Fruit fly (Drosophila melanogaster) whole organism, embryonic: ENCODE measurements around the gene PolQ.

ENCODE experiments used
- BEAF-32 ChIP-seq: fragments of 200-800 bp; sonication (Bioruptor generic); optimal IDR thresholded peaks from 3 replicates; lab custom pipeline; 2017; ENCODE audit warnings: missing biosample characterization, missing genetic modification characterization, mild to moderate bottlenecking, moderate library complexity, missing genetic modification reagents
- CG10431 ChIP-seq: fragments of 200-800 bp; sonication (Bioruptor generic); optimal IDR thresholded peaks from 3 replicates; lab custom pipeline; 2018; ENCODE audit warnings: missing biosample characterization, mild to moderate bottlenecking, missing genetic modification characterization
- CG10462 ChIP-seq: fragments of 200-800 bp; sonication (Bioruptor generic); optimal IDR thresholded peaks from 2 replicates; lab custom pipeline; 2016; ENCODE audit warnings: missing biosample characterization, missing genetic modification characterization
- CG13775 ChIP-seq: fragments of 200-800 bp; sonication (Bioruptor generic); optimal IDR thresholded peaks from 3 replicates; lab custom pipeline; 2017; ENCODE audit warnings: missing biosample characterization, mild to moderate bottlenecking, missing genetic modification characterization
- CG14860 ChIP-seq: fragments of 200-800 bp; sonication (Bioruptor generic); IDR thresholded peaks from 3 replicates; pipeline ENCODE4 v1.3.6; 2022; ENCODE audit warnings: missing biosample characterization, missing genetic modification characterization; ENCODE audit not compliant: partially characterized antibody
- CG16813 ChIP-seq: fragments of 200-800 bp; sonication (Bioruptor generic); IDR thresholded peaks from 3 replicates; pipeline ENCODE4 v1.3.6; 2022; ENCODE audit warnings: missing biosample characterization, missing genetic modification characterization; ENCODE audit not compliant: partially characterized antibody
- CG17359 ChIP-seq: fragments of 200-800 bp; sonication (Bioruptor generic); optimal IDR thresholded peaks from 3 replicates; lab custom pipeline; 2018; ENCODE audit warnings: missing biosample characterization, mild to moderate bottlenecking, missing genetic modification characterization, moderate library complexity
- CG34224 ChIP-seq: fragments of 200-800 bp; sonication (Bioruptor generic); IDR thresholded peaks from 3 replicates; pipeline ENCODE4 v1.3.6; 2022; ENCODE audit warnings: missing biosample characterization, missing genetic modification characterization; ENCODE audit not compliant: partially characterized antibody
- CG4707 ChIP-seq: fragments of 200-800 bp; sonication (Bioruptor generic); optimal IDR thresholded peaks from 2 replicates; lab custom pipeline; 2018; ENCODE audit warnings: missing biosample characterization, mild to moderate bottlenecking, missing genetic modification characterization, moderate library complexity
- CG6854 ChIP-seq: fragments of 200-800 bp; sonication (Bioruptor generic); optimal IDR thresholded peaks from 3 replicates; lab custom pipeline; 2017; ENCODE audit warnings: missing biosample characterization, mild to moderate bottlenecking, missing genetic modification characterization
- CG7372 ChIP-seq: fragments of 200-800 bp; sonication (Bioruptor generic); IDR thresholded peaks from 2 replicates; pipeline ENCODE4 v1.3.6; 2022; ENCODE audit warnings: missing biosample characterization, missing genetic modification characterization
- CG9797 ChIP-seq: fragments of 200-800 bp; sonication (Bioruptor generic); optimal IDR thresholded peaks from 3 replicates; lab custom pipeline; 2018; ENCODE audit warnings: missing biosample characterization, mild to moderate bottlenecking, missing genetic modification characterization
- CG9932 ChIP-seq: fragments of 200-800 bp; sonication (Bioruptor generic); IDR thresholded peaks from 2 replicates; pipeline ENCODE4 v1.3.6; 2022; ENCODE audit warnings: missing biosample characterization, missing genetic modification characterization
- CrebB ChIP-seq: fragments of 200-800 bp; sonication (Bioruptor generic); optimal IDR thresholded peaks from 3 replicates; lab custom pipeline; 2018; ENCODE audit warnings: missing biosample characterization, mild to moderate bottlenecking, missing genetic modification characterization
- Dp ChIP-seq: fragments of 200-800 bp; sonication (Bioruptor generic); optimal IDR thresholded peaks from 2 replicates; lab custom pipeline; 2018; ENCODE audit warnings: missing biosample characterization, mild to moderate bottlenecking, missing genetic modification characterization, moderate library complexity
- Eip74EF ChIP-seq, 2 experiments: fragments of 200-800 bp in 1 of 2; fragments of >200 bp in 1 of 2; sonication (Bioruptor generic) in 1 of 2; optimal IDR thresholded peaks; 2 replicates each; lab custom pipeline; 2017 to 2019; ENCODE audit warnings: missing biosample characterization in 2 of 2, missing genetic modification characterization in 2 of 2, mild to moderate bottlenecking in 1 of 2, moderate library complexity in 1 of 2
- Ets65A ChIP-seq: fragments of 200-800 bp; sonication (Bioruptor generic); peaks from one replicate; lab custom pipeline; 2016; ENCODE audit warnings: missing biosample characterization, missing genetic modification characterization
- Ets97D ChIP-seq: fragments of 200-800 bp; sonication (Bioruptor generic); optimal IDR thresholded peaks from 3 replicates; lab custom pipeline; 2016; ENCODE audit warnings: missing biosample characterization, missing genetic modification characterization
- Fer3 ChIP-seq: fragments of 200-800 bp; sonication (Bioruptor generic); optimal IDR thresholded peaks from 2 replicates; lab custom pipeline; 2018; ENCODE audit warnings: missing biosample characterization, mild to moderate bottlenecking, missing genetic modification characterization, moderate library complexity
- H15 ChIP-seq: fragments of 200-800 bp; sonication (Bioruptor generic); IDR thresholded peaks from 3 replicates; pipeline ENCODE4 v1.3.6; 2022; ENCODE audit warnings: missing biosample characterization, missing genetic modification characterization
- HHEX ChIP-seq: fragments of 200-800 bp; sonication (Bioruptor generic); optimal IDR thresholded peaks from 3 replicates; lab custom pipeline; 2017; ENCODE audit warnings: missing biosample characterization, mild to moderate bottlenecking, missing genetic modification characterization, missing genetic modification reagents
- Hmr ChIP-seq: fragments of 200-800 bp; sonication (Bioruptor generic); optimal IDR thresholded peaks from 3 replicates; lab custom pipeline; 2017; ENCODE audit warnings: mild to moderate bottlenecking, missing biosample characterization, missing genetic modification reagents, missing genetic modification characterization
- Hr39 ChIP-seq: fragments of >200 bp; optimal IDR thresholded peaks from 2 replicates; lab custom pipeline; 2017
- Hr78 ChIP-seq, 2 experiments: fragments of 200-800 bp in 1 of 2; fragments of >200 bp in 1 of 2; sonication (Bioruptor generic) in 1 of 2; optimal IDR thresholded peaks; 2 replicates each; lab custom pipeline; 2017 to 2019; ENCODE audit warnings: missing biosample characterization in 2 of 2, missing genetic modification characterization in 2 of 2, mild to moderate bottlenecking in 1 of 2, moderate library complexity in 1 of 2
- Jarid2 ChIP-seq: fragments of 200-800 bp; sonication (Bioruptor generic); optimal IDR thresholded peaks from 3 replicates; lab custom pipeline; 2017; ENCODE audit warnings: mild to moderate bottlenecking, missing biosample characterization, missing genetic modification reagents, missing genetic modification characterization
- Lim3 ChIP-seq: fragments of 200-800 bp; sonication (Bioruptor generic); IDR thresholded peaks from 2 replicates; pipeline ENCODE4 v1.3.6; 2022; ENCODE audit warnings: missing biosample characterization, missing genetic modification characterization
- Meics ChIP-seq: fragments of 200-800 bp; sonication (Bioruptor generic); optimal IDR thresholded peaks from 2 replicates; lab custom pipeline; 2017; ENCODE audit warnings: missing biosample characterization, mild to moderate bottlenecking, missing genetic modification characterization
- Myb ChIP-seq: fragments of 200-800 bp; sonication (Bioruptor generic); optimal IDR thresholded peaks from 2 replicates; lab custom pipeline; 2016; ENCODE audit warnings: missing biosample characterization, missing genetic modification characterization
- Nf-YC ChIP-seq: fragments of 200-800 bp; optimal IDR thresholded peaks from 3 replicates; lab custom pipeline; 2019; ENCODE audit warnings: missing biosample characterization, mild to moderate bottlenecking, missing genetic modification characterization, moderate library complexity
- Rfx ChIP-seq: fragments of 200-800 bp; sonication (Bioruptor generic); IDR thresholded peaks from 2 replicates; pipeline ENCODE4 v1.3.6; 2022; ENCODE audit warnings: missing biosample characterization, missing genetic modification characterization
- Scr ChIP-seq: fragments of 200-800 bp; sonication (Bioruptor generic); IDR thresholded peaks from 2 replicates; pipeline ENCODE4 v1.3.6; 2022; ENCODE audit warnings: missing biosample characterization, missing genetic modification characterization; ENCODE audit not compliant: partially characterized antibody
- Stat92E ChIP-seq, 3 experiments: fragments of >200 bp in 2 of 3; fragments of 200-800 bp in 1 of 3; sonication (Bioruptor generic) in 1 of 3; optimal IDR thresholded peaks; 2 replicates each; lab custom pipeline; 2017 to 2019; ENCODE audit warnings: missing biosample characterization in 3 of 3, missing genetic modification characterization in 3 of 3, mild to moderate bottlenecking in 1 of 3, moderate library complexity in 1 of 3
- Usf ChIP-seq: fragments of 200-800 bp; sonication (Bioruptor generic); optimal IDR thresholded peaks from 2 replicates; lab custom pipeline; 2017; ENCODE audit warnings: missing genotype, missing biosample characterization, missing genetic modification characterization
- fd102C ChIP-seq: fragments of 200-800 bp; sonication (Bioruptor generic); optimal IDR thresholded peaks from 2 replicates; lab custom pipeline; 2018; ENCODE audit warnings: missing biosample characterization, mild to moderate bottlenecking, missing genetic modification characterization, moderate library complexity
- gem ChIP-seq: fragments of 200-800 bp; sonication (Bioruptor generic); optimal IDR thresholded peaks from 2 replicates; lab custom pipeline; 2019; ENCODE audit warnings: missing biosample characterization, mild to moderate bottlenecking, missing genetic modification characterization, moderate library complexity
- gfzf ChIP-seq: fragments of 200-800 bp; sonication (Bioruptor generic); optimal IDR thresholded peaks from 2 replicates; lab custom pipeline; 2016; ENCODE audit warnings: missing biosample characterization, mild to moderate bottlenecking, missing genetic modification characterization, moderate library complexity
- grau ChIP-seq: fragments of 200-800 bp; optimal IDR thresholded peaks from 3 replicates; lab custom pipeline; 2019; ENCODE audit warnings: missing biosample characterization, mild to moderate bottlenecking, missing genetic modification characterization, moderate library complexity
- kay ChIP-seq: fragments of 200-800 bp; sonication (Bioruptor generic); optimal IDR thresholded peaks from 2 replicates; lab custom pipeline; 2016; ENCODE audit warnings: missing biosample characterization, missing genetic modification characterization
- nom ChIP-seq: fragments of 200-800 bp; sonication (Bioruptor generic); optimal IDR thresholded peaks from 2 replicates; lab custom pipeline; 2017; ENCODE audit warnings: missing biosample characterization, missing genetic modification characterization, mild to moderate bottlenecking, moderate library complexity, missing genetic modification reagents
- otp ChIP-seq: fragments of 200-800 bp; sonication (Bioruptor generic); IDR thresholded peaks from 3 replicates; pipeline ENCODE4, ENCODE4 v1.3.6; 2022; ENCODE audit warnings: missing biosample characterization, missing genetic modification characterization
- sens ChIP-seq: fragments of 200-800 bp; sonication (Bioruptor generic); peaks from one replicate; lab custom pipeline; 2016; ENCODE audit warnings: missing biosample characterization, missing genetic modification characterization
- sens-2 ChIP-seq: fragments of 200-800 bp; sonication (Bioruptor generic); IDR thresholded peaks from 2 replicates; pipeline ENCODE4 v1.3.6; 2022; ENCODE audit warnings: missing biosample characterization, missing genetic modification characterization
- sob ChIP-seq: fragments of 200-800 bp; sonication (Bioruptor generic); IDR thresholded peaks from 2 replicates; pipeline ENCODE4 v1.3.6; 2022; ENCODE audit warnings: missing biosample characterization, missing genetic modification characterization
- tap ChIP-seq: fragments of 200-800 bp; optimal IDR thresholded peaks from 3 replicates; lab custom pipeline; 2019; ENCODE audit warnings: missing biosample characterization, mild to moderate bottlenecking, missing genetic modification characterization, moderate library complexity
- tll ChIP-seq, 2 experiments: fragments of 200-800 bp in 1 of 2; fragments of >200 bp in 1 of 2; sonication (Bioruptor generic) in 1 of 2; optimal IDR thresholded peaks; 2 replicates each; lab custom pipeline; 2017 to 2019; ENCODE audit warnings: missing biosample characterization in 2 of 2, missing genetic modification characterization in 2 of 2, mild to moderate bottlenecking in 1 of 2, moderate library complexity in 1 of 2
- toy ChIP-seq: fragments of 200-800 bp; sonication (Bioruptor generic); IDR thresholded peaks from 2 replicates; pipeline ENCODE4 v1.3.6; 2022; ENCODE audit warnings: missing biosample characterization, missing genetic modification characterization
- trem ChIP-seq: fragments of 200-800 bp; optimal IDR thresholded peaks from 3 replicates; lab custom pipeline; 2019; ENCODE audit warnings: missing biosample characterization, mild to moderate bottlenecking, missing genetic modification characterization, moderate library complexity

The PolQ gene

dm6 chr3R:12698363-12698762 lies 13.7 kb downstream of the PolQ start:
- peak; percentile 63 for TF ChIP-seq Ets65A (GFP tag; lab: Kevin White, UChicago)
- no peak for TF ChIP-seq fd102C (GFP tag; lab: Kevin White, UChicago)

dm6 chr3R:12697571-12698039 lies 14.5 kb downstream of the PolQ start:
- TF ChIP-seq Ets97D (GFP tag; lab: Kevin White, UChicago) = peak; percentile 63
- no peak for TF ChIP-seq CG17359 (tag; lab: Kevin White, UChicago)
- TF ChIP-seq Usf = no peak
- TF ChIP-seq Scr (GFP tag; lab: Robert Waterston, UW) = peak; percentile 68
- peak; percentile 4 for TF ChIP-seq CrebB (tag; lab: Kevin White, UChicago)
- peak in 1 of 2 experiments; percentile 2 for TF ChIP-seq tll (GFP tag; optimal IDR thresholded peaks at IDR 0.05; lab: Kevin White, UChicago)
- TF ChIP-seq CG10431 = no peak
- TF ChIP-seq Stat92E (GFP tag; optimal IDR thresholded peaks at IDR 0.05; lab: Kevin White, UChicago) = peak in 1 of 3 experiments; percentile 51
- TF ChIP-seq Meics (GFP tag; lab: Kevin White, UChicago) = no peak
- TF ChIP-seq Fer3 (tag; lab: Kevin White, UChicago) = no peak
- TF ChIP-seq sob (GFP tag; lab: Robert Waterston, UW) = 0 out of 2 replicates have a peak, but pooled peaks have one; percentile 9
- peak; percentile 94 for TF ChIP-seq Dp
- TF ChIP-seq CG34224 (GFP tag; lab: Robert Waterston, UW) = peak; percentile 51; the same call in 2 of the 3 replicates
- TF ChIP-seq CG13775 (GFP tag; lab: Kevin White, UChicago) = peak; percentile 10
- TF ChIP-seq Eip74EF (GFP tag; optimal IDR thresholded peaks at IDR 0.05; lab: Kevin White, UChicago) = no peak
- TF ChIP-seq sens-2 = no peak
- TF ChIP-seq CG9932 (GFP tag; lab: Robert Waterston, UW) = no peak
- no peak for TF ChIP-seq Rfx (GFP tag; lab: Robert Waterston, UW)
- no peak for TF ChIP-seq CG4707 (GFP tag; lab: Kevin White, UChicago)
- peak; percentile 78 for TF ChIP-seq BEAF-32 (GFP tag; lab: Kevin White, UChicago)
- TF ChIP-seq Jarid2 (GFP tag; lab: Kevin White, UChicago) = peak; percentile 46
- no peak for TF ChIP-seq gem
- peak; percentile 58 for TF ChIP-seq Nf-YC (tag; lab: Kevin White, UChicago)
- peak; percentile 78 for TF ChIP-seq trem (tag; lab: Kevin White, UChicago)
- TF ChIP-seq kay (GFP tag; lab: Kevin White, UChicago) = peak; percentile 63
- no peak for TF ChIP-seq H15 (GFP tag; lab: Robert Waterston, UW)
- no peak for TF ChIP-seq Hr39 (lab: Kevin White, UChicago)
- peak; percentile 40 for TF ChIP-seq nom
- TF ChIP-seq CG9797 (GFP tag; lab: Kevin White, UChicago) = peak; percentile 99
- TF ChIP-seq Myb (GFP tag; lab: Kevin White, UChicago) = peak; percentile 47
- peak; percentile 6 for TF ChIP-seq Hmr (GFP tag; lab: Kevin White, UChicago)
- TF ChIP-seq HHEX = no peak
- TF ChIP-seq grau (tag; lab: Kevin White, UChicago) = peak; percentile 21
- TF ChIP-seq CG16813 (GFP tag; lab: Robert Waterston, UW) = peak; percentile 68
- peak; percentile 86 for TF ChIP-seq gfzf
- TF ChIP-seq CG10462 (GFP tag; lab: Kevin White, UChicago) = no peak
- TF ChIP-seq CG14860 (GFP tag; lab: Robert Waterston, UW) = peak; percentile 46; the same call in 2 of the 3 replicates
- no peak for TF ChIP-seq otp (GFP tag; lab: Robert Waterston, UW)
- no peak for TF ChIP-seq toy
- TF ChIP-seq CG6854 = no peak
- peak in 1 of 2 experiments; percentile 25 for TF ChIP-seq Hr78 (GFP tag; optimal IDR thresholded peaks at IDR 0.05; lab: Kevin White, UChicago)
- TF ChIP-seq sens (GFP tag; lab: Kevin White, UChicago) = peak; percentile 76
- no peak for TF ChIP-seq tap
- TF ChIP-seq Lim3 (GFP tag; lab: Robert Waterston, UW) = no peak
- peak; percentile 53; the same call in 1 of the 2 replicates for TF ChIP-seq CG7372 (GFP tag; lab: Robert Waterston, UW)
